Fruit fly (Drosophila melanogaster) whole organism, pupa: ENCODE data around the gene CG17028.

Experiments used
- CG10348 ChIP-seq: fragments of 200-800 bp; sonication (Bioruptor generic); IDR thresholded peaks from 2 replicates; pipeline ENCODE4 v1.3.6; 2022; ENCODE audit warnings: missing biosample characterization, missing genetic modification characterization
- CG12605 ChIP-seq: fragments of 200-800 bp; sonication (Bioruptor generic); IDR thresholded peaks from 2 replicates; pipeline ENCODE4 v1.3.6; 2022; ENCODE audit warnings: missing biosample characterization, missing genetic modification characterization
- CG4496 ChIP-seq: fragments of 200-800 bp; sonication (Bioruptor generic); IDR thresholded peaks from 3 replicates; pipeline ENCODE4 v1.3.6; 2022; ENCODE audit warnings: missing biosample characterization, missing genetic modification characterization
- CG8301 ChIP-seq: fragments of 200-800 bp; sonication (Bioruptor generic); optimal IDR thresholded peaks from 2 replicates; lab custom pipeline; 2018; ENCODE audit warnings: missing biosample characterization, mild to moderate bottlenecking, missing genetic modification characterization
- D1 ChIP-seq: fragments of 200-800 bp; sonication (Bioruptor generic); optimal IDR thresholded peaks from 2 replicates; lab custom pipeline; 2018; ENCODE audit warnings: missing biosample characterization, mild to moderate bottlenecking, missing genetic modification characterization, moderate library complexity
- EcR ChIP-seq: fragments of 200-800 bp; sonication (Bioruptor generic); optimal IDR thresholded peaks from 3 replicates; lab custom pipeline; 2019; ENCODE audit warnings: missing biosample characterization, missing genetic modification characterization, mild to moderate bottlenecking, moderate library complexity, missing genetic modification reagents
- rn ChIP-seq: fragments of 200-800 bp; sonication (Bioruptor generic); IDR thresholded peaks from 2 replicates; pipeline ENCODE4 v1.3.6; 2022; ENCODE audit warnings: missing biosample characterization, missing genetic modification characterization

DNA sequence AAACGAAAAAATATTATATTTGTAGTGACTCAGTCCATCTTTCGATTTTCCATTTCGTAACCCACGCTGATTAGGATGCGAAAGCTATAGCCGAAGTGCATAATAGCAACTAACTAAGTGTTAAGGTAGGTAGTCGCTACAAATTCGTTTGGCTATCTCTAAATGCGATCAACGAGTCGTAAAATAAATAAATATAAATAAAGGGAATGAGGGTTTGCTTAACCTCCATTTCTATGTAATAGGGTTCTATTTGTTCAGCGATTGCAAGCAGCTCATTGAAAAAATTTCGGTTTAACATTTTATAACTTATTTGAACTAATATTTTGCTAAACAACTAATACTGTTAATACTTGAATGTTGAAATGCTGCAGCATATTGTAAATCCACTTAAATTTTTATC lies 31.9 kb downstream of the CG17028 start:
- TF ChIP-seq CG8301 (tag; lab: Kevin White, UChicago) (no peak), CG4496 (GFP tag; lab: Robert Waterston, UW) (no peak), CG12605 (GFP tag; lab: Robert Waterston, UW) (no peak), CG10348 (GFP tag; lab: Robert Waterston, UW) (no peak), EcR (GFP tag; lab: Kevin White, UChicago) (no peak), rn (no peak), D1 (tag; lab: Kevin White, UChicago) (no peak)
